Fruit fly (Drosophila melanogaster): ENCODE measurements around the gene Ccp84Ag.
A peak's percentile ranks its signal among the peaks of the same experiment; 100 is the strongest.

Ccp84Ag gene

dm6 chr3R:6657278-6658246 lies 29.0 kb upstream of the Ccp84Ag start, which contains the start of the genes CG1307 and twr (continued):
- TF ChIP-seq CG11398 (GFP tag; optimal IDR thresholded peaks at IDR 0.05) (no peak), lov (optimal IDR thresholded peaks at IDR 0.05) (no peak), lov (GFP tag; IDR thresholded peaks at IDR 0.05) (no peak), cwo (GFP tag; optimal IDR thresholded peaks at IDR 0.05) (no peak), odd (GFP tag; optimal IDR thresholded peaks at IDR 0.05) (no peak), BEAF-32 (GFP tag; optimal IDR thresholded peaks at IDR 0.05) (peak; percentile 58), CG43689 (GFP tag; IDR thresholded peaks at IDR 0.05) (no peak), bsh (GFP tag; optimal IDR thresholded peaks at IDR 0.05) (peak in 1 of 2 experiments; percentile 50), CG16815 (GFP tag; optimal IDR thresholded peaks at IDR 0.05) (no peak), gem (tag; optimal IDR thresholded peaks at IDR 0.05) (no peak), Kr (GFP tag; optimal IDR thresholded peaks at IDR 0.05) (no peak), CG42726 (GFP tag; IDR thresholded peaks at IDR 0.05; ENCODE audit: partially characterized antibody) (no peak), Nf-YC (tag; optimal IDR thresholded peaks at IDR 0.05) (no peak), Usf (GFP tag; optimal IDR thresholded peaks at IDR 0.05) (no peak), zen (tag; optimal IDR thresholded peaks at IDR 0.05) (peak; percentile 6), Hr39 (optimal IDR thresholded peaks at IDR 0.05) (no peak), CG33557 (GFP tag; optimal IDR thresholded peaks at IDR 0.05) (peak; percentile 41), CG9609 (GFP tag; optimal IDR thresholded peaks at IDR 0.05) (peak; percentile 12), CG15011 (GFP tag; optimal IDR thresholded peaks at IDR 0.05) (no peak), Awh (GFP tag; IDR thresholded peaks at IDR 0.05) (no peak), mld (GFP tag; IDR thresholded peaks at IDR 0.05; ENCODE audit: partially characterized antibody) (no peak), h (optimal IDR thresholded peaks at IDR 0.05) (no peak), dmrt99B (tag; optimal IDR thresholded peaks at IDR 0.05) (no peak), CG33213 (GFP tag; optimal IDR thresholded peaks at IDR 0.05) (peak; percentile 9), row (GFP tag; IDR thresholded peaks at IDR 0.05) (peak; percentile 55), Atf6 (GFP tag; IDR thresholded peaks at IDR 0.05) (no peak), nau (GFP tag; optimal IDR thresholded peaks at IDR 0.05) (no peak), Dfd (GFP tag; optimal IDR thresholded peaks at IDR 0.05) (no peak), Fer1 (GFP tag; optimal IDR thresholded peaks at IDR 0.05) (peak; percentile 35), CG6854 (GFP tag; optimal IDR thresholded peaks at IDR 0.05) (no peak), CG3838 (GFP tag; optimal IDR thresholded peaks at IDR 0.05) (no peak), CG14050 (GFP tag; IDR thresholded peaks at IDR 0.05) (no peak), Oaz (GFP tag; IDR thresholded peaks at IDR 0.05) (no peak), vnd (GFP tag; IDR thresholded peaks at IDR 0.05; ENCODE audit: partially characterized antibody) (no peak), CG15514 (GFP tag; optimal IDR thresholded peaks at IDR 0.05) (peak; percentile 65), gt (GFP tag; IDR thresholded peaks at IDR 0.05) (no peak), CG7839 (tag; optimal IDR thresholded peaks at IDR 0.05) (no peak), BtbVII (GFP tag; optimal IDR thresholded peaks at IDR 0.05) (no peak), CG13424 (tag; optimal IDR thresholded peaks at IDR 0.05) (peak; percentile 59), pita (GFP tag; optimal IDR thresholded peaks at IDR 0.05) (no peak), HmgZ (tag; optimal IDR thresholded peaks at IDR 0.05) (peak; percentile 51), B-H2 (GFP tag; optimal IDR thresholded peaks at IDR 0.05) (no peak), nerfin-2 (GFP tag; IDR thresholded peaks at IDR 0.05; ENCODE audit: partially characterized antibody) (no peak), CG10654 (GFP tag; optimal IDR thresholded peaks at IDR 0.05) (no peak), CG13624 (GFP tag; optimal IDR thresholded peaks at IDR 0.05) (no peak), CG17186 (GFP tag; optimal IDR thresholded peaks at IDR 0.05) (peak; percentile 33), abd-A (tag; optimal IDR thresholded peaks at IDR 0.05) (no peak), Tbp (GFP tag; optimal IDR thresholded peaks at IDR 0.05) (no peak), bigmax (GFP tag; optimal IDR thresholded peaks at IDR 0.05) (no peak)

Data from whole organism, embryonic.